Worm (Caenorhabditis elegans): ENCODE data around the gene srh-10.

srh-10 gene

DNA sequence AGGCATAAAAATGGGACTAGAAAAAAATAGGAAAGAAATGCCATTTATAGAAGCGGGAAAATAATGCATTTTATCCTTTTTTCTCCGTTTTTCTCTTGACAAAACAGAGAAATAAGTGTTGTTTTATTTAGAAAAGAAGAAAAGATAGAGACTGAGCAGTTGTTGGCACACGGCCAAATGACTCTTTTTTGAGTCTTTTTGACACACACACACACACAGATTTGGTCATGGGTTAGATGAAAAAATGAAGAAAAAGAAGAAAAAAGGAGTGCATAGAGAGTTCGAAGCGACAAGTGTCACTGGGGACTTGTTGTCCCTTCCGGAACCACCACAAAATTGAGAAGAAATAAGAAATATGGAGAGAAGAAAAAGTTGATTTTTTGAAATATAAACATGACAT is 33.4 kb downstream of the srh-10 start:
- TF ChIP-seq snpc-4 (GFP tag; optimal IDR thresholded peaks at IDR 0.05), result no peak
- no peak for TF ChIP-seq snpc-4 (tag; optimal IDR thresholded peaks at IDR 0.05)
- no peak for TF ChIP-seq F55B11.4 (tag; optimal IDR thresholded peaks at IDR 0.05; ENCODE audit: borderline replicate concordance, insufficient read depth)
- TF ChIP-seq tbx-9 (tag; optimal IDR thresholded peaks at IDR 0.05; ENCODE audit: borderline replicate concordance), result no peak
- no peak for TF ChIP-seq unc-130 (GFP tag; optimal IDR thresholded peaks at IDR 0.05)
- no peak for TF ChIP-seq ekl-4 (GFP tag; IDR thresholded peaks at IDR 0.05)
- no peak for TF ChIP-seq xnd-1 (tag; optimal IDR thresholded peaks at IDR 0.05)
- TF ChIP-seq Y79H2A.3 (GFP tag; conservative IDR thresholded peaks at IDR 0.05), result no peak
- no peak for TF ChIP-seq Y53G8AR.9 (GFP tag; conservative IDR thresholded peaks at IDR 0.05)
- no peak for TF ChIP-seq nhr-90 (tag; optimal IDR thresholded peaks at IDR 0.05)
- TF ChIP-seq ceh-79 (tag; optimal IDR thresholded peaks at IDR 0.05), result no peak
- no peak for TF ChIP-seq K11D2.4 (GFP tag; IDR thresholded peaks at IDR 0.05)
- no peak for TF ChIP-seq egl-18 (GFP tag; IDR thresholded peaks at IDR 0.05)
- no peak for TF ChIP-seq Y67H2A.10 (GFP tag; conservative IDR thresholded peaks at IDR 0.05)
- TF ChIP-seq snpc-1.3 (tag; optimal IDR thresholded peaks at IDR 0.05; ENCODE audit: insufficient read depth), result no peak
- no peak for TF ChIP-seq madf-8 (GFP tag; conservative IDR thresholded peaks at IDR 0.05)
- no peak for TF ChIP-seq atf-7 (tag; optimal IDR thresholded peaks at IDR 0.05)

- no peak for TF ChIP-seq K11D2.4 (GFP tag; IDR thresholded peaks at IDR 0.05)
- no peak for TF ChIP-seq F10E7.11 (tag; optimal IDR thresholded peaks at IDR 0.05)
- TF ChIP-seq ceh-58 (GFP tag; IDR thresholded peaks at IDR 0.05), result no peak
- no peak for TF ChIP-seq ceh-91 (GFP tag; IDR thresholded peaks at IDR 0.05)
- no peak for TF ChIP-seq lin-35 (GFP tag; optimal IDR thresholded peaks at IDR 0.05)
- TF ChIP-seq T26A5.8 (tag; optimal IDR thresholded peaks at IDR 0.05), result no peak
- no peak for TF ChIP-seq Y53G8AR.9 (GFP tag; conservative IDR thresholded peaks at IDR 0.05)
- TF ChIP-seq hlh-26 (GFP tag; conservative IDR thresholded peaks at IDR 0.05), result no peak
- no peak for TF ChIP-seq egrh-3 (GFP tag; IDR thresholded peaks at IDR 0.05)
- TF ChIP-seq hsf-1 (GFP tag; IDR thresholded peaks at IDR 0.05), result no peak
Measured at ce11 chrV:6031585-6031984, 35.4 kb downstream of the srh-10 start.

DNA sequence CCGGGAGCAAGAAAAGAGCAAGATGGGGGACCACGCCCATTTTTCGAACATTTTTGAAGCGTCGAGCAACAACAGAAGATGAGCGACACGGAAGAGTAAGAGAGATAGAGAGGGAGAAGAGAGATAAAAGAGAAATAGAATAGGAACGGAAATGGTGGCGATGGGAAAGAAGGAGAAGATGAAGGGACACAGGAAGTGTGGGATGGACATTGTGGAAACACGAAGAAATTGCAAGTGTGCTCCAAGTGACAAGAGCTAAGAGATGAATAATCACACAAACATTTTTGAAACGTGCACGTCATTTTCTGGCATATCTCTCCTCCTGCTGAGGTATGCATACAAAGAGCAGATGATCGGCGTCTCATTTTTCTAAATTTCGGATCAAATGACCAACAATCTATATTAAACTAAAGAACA is 36.4 kb downstream of the srh-10 start:
- TF ChIP-seq zfh-2 (GFP tag; conservative IDR thresholded peaks at IDR 0.05) (peak; percentile 46), lin-26 (GFP tag; IDR thresholded peaks at IDR 0.05) (no peak), lin-54 (GFP tag; optimal IDR thresholded peaks at IDR 0.05) (no peak), nfyb-1 (GFP tag; IDR thresholded peaks at IDR 0.05) (0 out of 2 replicates have a peak, but pooled peaks have one; percentile 16), cebp-1 (GFP tag; IDR thresholded peaks at IDR 0.05) (no peak), cebp-1 (tag; optimal IDR thresholded peaks at IDR 0.05) (peak; percentile 17), sea-2 (GFP tag; IDR thresholded peaks at IDR 0.05) (no peak), B0035.1 (tag; optimal IDR thresholded peaks at IDR 0.05) (no peak), F55B11.4 (tag; optimal IDR thresholded peaks at IDR 0.05; ENCODE audit: borderline replicate concordance, insufficient read depth) (no peak), Y53G8AR.9 (GFP tag; conservative IDR thresholded peaks at IDR 0.05) (no peak), F23B12.7 (tag; optimal IDR thresholded peaks at IDR 0.05; ENCODE audit: insufficient read depth) (no peak), lin-35 (GFP tag; optimal IDR thresholded peaks at IDR 0.05) (peak in 1 of 3 experiments; percentile 49), mcd-1 (GFP tag; IDR thresholded peaks at IDR 0.05) (0 out of 2 replicates have a peak, but pooled peaks have one; percentile 28), ceh-58 (GFP tag; IDR thresholded peaks at IDR 0.05) (no peak), mxl-1 (tag; optimal IDR thresholded peaks at IDR 0.05) (no peak), aptf-2 (GFP tag; conservative IDR thresholded peaks at IDR 0.05) (no peak), K12H6.12 (tag; optimal IDR thresholded peaks at IDR 0.05) (peak; percentile 58), ztf-22 (GFP tag; optimal IDR thresholded peaks at IDR 0.05) (no peak), rpc-1 (optimal IDR thresholded peaks at IDR 0.05) (no peak), rpc-1 (tag; optimal IDR thresholded peaks at IDR 0.05) (no peak), attf-5 (GFP tag; optimal IDR thresholded peaks at IDR 0.05) (no peak)
